Worm (Caenorhabditis elegans) whole organism, late embryonic: ENCODE data around the gene F17E9.5.

Experiments used
- C38D4.7 ChIP-seq: fragments of 200-800 bp; sonication (Bioruptor generic); optimal IDR thresholded peaks from 2 replicates; lab custom pipeline; 2018; ENCODE audit warnings: mild to moderate bottlenecking, missing genetic modification characterization, moderate library complexity, missing compliant biosample characterization
- F13H6.1 ChIP-seq: sonication (generic microtip); optimal IDR thresholded peaks from 2 replicates; lab custom pipeline; 2016; ENCODE audit warnings: missing genetic modification characterization, missing compliant biosample characterization
- K02D7.2 ChIP-seq: sonication (generic microtip); optimal IDR thresholded peaks from 2 replicates; lab custom pipeline; 2017; ENCODE audit warnings: mild to moderate bottlenecking, missing genetic modification characterization, missing compliant biosample characterization
- Y22D7AL.16 ChIP-seq: sonication (generic microtip); optimal IDR thresholded peaks from 2 replicates; lab custom pipeline; 2016; ENCODE audit warnings: missing genetic modification characterization, missing compliant biosample characterization
- ahr-1 ChIP-seq: sonication (generic microtip); optimal IDR thresholded peaks from 2 replicates; lab custom pipeline; 2016; ENCODE audit warnings: missing genetic modification characterization, missing compliant biosample characterization
- ama-1 ChIP-seq: fragments of 150-350 bp; optimal IDR thresholded peaks from 2 replicates; lab custom pipeline; 2014
- ceh-14 ChIP-seq: sonication (generic microtip); optimal IDR thresholded peaks from 2 replicates; lab custom pipeline; 2016; ENCODE audit warnings: missing genotype, missing genetic modification characterization, missing compliant biosample characterization
- ceh-18 ChIP-seq: sonication (generic microtip); optimal IDR thresholded peaks from 2 replicates; lab custom pipeline; 2016; ENCODE audit warnings: missing genetic modification characterization, missing compliant biosample characterization
- ceh-19 ChIP-seq: fragments of 200-800 bp; sonication (Bioruptor generic); optimal IDR thresholded peaks from 2 replicates; lab custom pipeline; 2018; ENCODE audit warnings: mild to moderate bottlenecking, missing genetic modification characterization, missing compliant biosample characterization
- ceh-2 ChIP-seq: sonication (generic microtip); optimal IDR thresholded peaks from 2 replicates; lab custom pipeline; 2016; ENCODE audit warnings: missing genotype, missing genetic modification characterization, missing compliant biosample characterization
- ceh-22 ChIP-seq: sonication (generic microtip); optimal IDR thresholded peaks from 2 replicates; lab custom pipeline; 2017; ENCODE audit warnings: missing biosample characterization, missing genetic modification characterization
- ceh-24 ChIP-seq: sonication (generic microtip); optimal IDR thresholded peaks from 2 replicates; lab custom pipeline; 2016; ENCODE audit warnings: mild to moderate bottlenecking, missing genetic modification characterization, missing compliant biosample characterization
- ceh-30 ChIP-seq: fragments of 150-350 bp; optimal IDR thresholded peaks from 2 replicates; lab custom pipeline; 2014; ENCODE audit warnings: missing biosample characterization, missing genetic modification characterization
- ceh-45 ChIP-seq: fragments of 200-800 bp; sonication (Bioruptor generic); IDR thresholded peaks from 2 replicates; pipeline ENCODE4 v1.3.6; 2022; ENCODE audit warnings: missing genetic modification reagents, missing genetic modification characterization, missing compliant biosample characterization
- ceh-6 ChIP-seq: fragments of 200-800 bp; sonication (Bioruptor generic); optimal IDR thresholded peaks from 2 replicates; lab custom pipeline; 2018; ENCODE audit warnings: mild to moderate bottlenecking, missing genetic modification characterization, missing compliant biosample characterization
- che-1 ChIP-seq: sonication (generic microtip); optimal IDR thresholded peaks from 2 replicates; lab custom pipeline; 2016; ENCODE audit warnings: mild to moderate bottlenecking, missing genetic modification characterization, missing compliant biosample characterization
- dve-1 ChIP-seq: sonication (generic microtip); optimal IDR thresholded peaks from 2 replicates; lab custom pipeline; 2017; ENCODE audit warnings: antibody characterized with exemption, mild to moderate bottlenecking, missing genetic modification characterization, missing compliant biosample characterization
- elt-2 ChIP-seq: sonication (generic microtip); optimal IDR thresholded peaks from 2 replicates; lab custom pipeline; 2016; ENCODE audit warnings: missing genetic modification reagents, missing genetic modification characterization, missing compliant biosample characterization
- elt-4 ChIP-seq: sonication (generic microtip); optimal IDR thresholded peaks from 2 replicates; lab custom pipeline; 2016; ENCODE audit warnings: missing genetic modification characterization, missing compliant biosample characterization
- fax-1 ChIP-seq: sonication (generic microtip); optimal IDR thresholded peaks from 2 replicates; lab custom pipeline; 2016; ENCODE audit warnings: missing genotype, missing genetic modification characterization, missing compliant biosample characterization
- fkh-6 ChIP-seq: sonication (generic microtip); optimal IDR thresholded peaks from 2 replicates; lab custom pipeline; 2016; ENCODE audit warnings: missing genetic modification characterization, missing compliant biosample characterization
- hlh-13 ChIP-seq: fragments of 200-800 bp; sonication (Bioruptor generic); optimal IDR thresholded peaks from 2 replicates; lab custom pipeline; 2018; ENCODE audit warnings: mild to moderate bottlenecking, missing genetic modification characterization, missing compliant biosample characterization
- hlh-6 ChIP-seq: sonication (generic microtip); optimal IDR thresholded peaks from 2 replicates; lab custom pipeline; 2016; ENCODE audit warnings: missing genotype, missing genetic modification characterization, missing compliant biosample characterization
- hlh-8 ChIP-seq: sonication (generic microtip); optimal IDR thresholded peaks from 2 replicates; lab custom pipeline; 2016; ENCODE audit warnings: missing genotype, missing genetic modification characterization, missing compliant biosample characterization
- lim-6 ChIP-seq: sonication (generic microtip); optimal IDR thresholded peaks from 2 replicates; lab custom pipeline; 2016; ENCODE audit warnings: missing genetic modification characterization, missing compliant biosample characterization
- madf-2 ChIP-seq: sonication (generic microtip); optimal IDR thresholded peaks from 2 replicates; lab custom pipeline; 2017; ENCODE audit warnings: missing genetic modification characterization, missing compliant biosample characterization
- mec-3 ChIP-seq: sonication (generic microtip); optimal IDR thresholded peaks from 2 replicates; lab custom pipeline; 2016; ENCODE audit warnings: borderline replicate concordance, missing genetic modification characterization, missing compliant biosample characterization
- nhr-232 ChIP-seq: sonication (generic microtip); optimal IDR thresholded peaks from 2 replicates; lab custom pipeline; 2016; ENCODE audit warnings: missing genetic modification characterization, missing compliant biosample characterization
- pat-9 ChIP-seq: fragments of 200-800 bp; sonication (Bioruptor generic); optimal IDR thresholded peaks from 2 replicates; lab custom pipeline; 2018; ENCODE audit warnings: mild to moderate bottlenecking, missing genetic modification characterization, moderate library complexity, missing compliant biosample characterization
- pax-1 ChIP-seq: fragments of 150-350 bp; optimal IDR thresholded peaks from 2 replicates; lab custom pipeline; 2014; ENCODE audit warnings: missing biosample characterization, missing genetic modification characterization
- pha-4 ChIP-seq: fragments of 150-350 bp; optimal IDR thresholded peaks from 2 replicates; lab custom pipeline; 2018; ENCODE audit warnings: missing biosample characterization, missing genetic modification reagents, missing genetic modification characterization
- pros-1 ChIP-seq: fragments of 150-350 bp; optimal IDR thresholded peaks from 2 replicates; lab custom pipeline; 2014; ENCODE audit warnings: missing biosample characterization, missing genetic modification reagents, missing genetic modification characterization
- ref-2 ChIP-seq: sonication (generic microtip); optimal IDR thresholded peaks from 2 replicates; lab custom pipeline; 2016; ENCODE audit warnings: missing genetic modification characterization, missing compliant biosample characterization
- sdc-2 ChIP-seq: sonication (generic microtip); optimal IDR thresholded peaks from 2 replicates; lab custom pipeline; 2016; ENCODE audit warnings: missing genotype, missing genetic modification characterization, missing compliant biosample characterization
- sox-2 ChIP-seq: fragments of 200-800 bp; sonication (Bioruptor generic); IDR thresholded peaks from 2 replicates; pipeline ENCODE4 v1.3.6; 2022; ENCODE audit warnings: missing genetic modification reagents, missing genetic modification characterization, missing compliant biosample characterization
- sox-4 ChIP-seq: sonication (generic microtip); optimal IDR thresholded peaks from 2 replicates; lab custom pipeline; 2017; ENCODE audit warnings: mild to moderate bottlenecking, missing genetic modification characterization, inconsistent platforms, missing compliant biosample characterization
- tbx-2 ChIP-seq: sonication (generic microtip); optimal IDR thresholded peaks from 2 replicates; lab custom pipeline; 2016; ENCODE audit warnings: missing genetic modification characterization, missing compliant biosample characterization
- ttx-3 ChIP-seq: sonication (generic microtip); optimal IDR thresholded peaks from 2 replicates; lab custom pipeline; 2016; ENCODE audit warnings: missing genetic modification reagents, missing genetic modification characterization, missing compliant biosample characterization
- unc-3 ChIP-seq, 2 experiments: fragments of 200-800 bp in 1 of 2; sonication (Bioruptor generic) in 1 of 2; sonication (generic microtip) in 1 of 2; conservative IDR thresholded peaks in 1 of 2; optimal IDR thresholded peaks in 1 of 2; 2 replicates each; pipeline versions ENCODE4 v1.3.6 to Lab custom; 2016 to 2022; ENCODE audit warnings: missing compliant biosample characterization in 2 of 2, missing genetic modification characterization in 2 of 2, missing genetic modification reagents in 1 of 2
- unc-42 ChIP-seq: sonication (generic microtip); optimal IDR thresholded peaks from 2 replicates; lab custom pipeline; 2016; ENCODE audit warnings: missing genotype, missing genetic modification characterization, missing compliant biosample characterization
- unc-55 ChIP-seq: sonication (generic microtip); optimal IDR thresholded peaks from 2 replicates; lab custom pipeline; 2017; ENCODE audit warnings: missing biosample characterization, missing genetic modification reagents, missing genetic modification characterization
- zip-5 ChIP-seq: sonication (generic microtip); optimal IDR thresholded peaks from 2 replicates; lab custom pipeline; 2016; ENCODE audit warnings: missing genetic modification characterization, missing compliant biosample characterization
- ztf-16 ChIP-seq: sonication (generic microtip); optimal IDR thresholded peaks from 2 replicates; lab custom pipeline; 2017; ENCODE audit warnings: missing genetic modification characterization, missing compliant biosample characterization

Gene F17E9.5

DNA sequence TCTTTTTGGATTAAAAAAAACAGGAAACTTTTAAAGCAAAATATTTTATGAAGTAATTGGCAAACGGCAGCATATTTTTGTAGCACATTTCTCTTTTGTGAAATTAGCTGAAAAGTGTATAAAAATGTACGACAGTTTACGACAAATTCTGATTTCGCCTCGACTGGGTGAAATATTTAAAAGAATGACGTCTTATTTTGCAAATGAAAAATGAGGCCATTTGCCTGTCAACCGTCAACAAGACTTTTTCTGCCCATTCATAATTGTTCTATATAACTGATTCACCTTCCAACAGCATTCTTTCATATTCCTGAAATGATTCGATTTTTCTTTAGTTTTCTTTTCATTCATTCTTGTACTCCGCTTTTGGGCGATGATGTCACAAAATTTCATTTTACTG lies 10.0 kb downstream of the F17E9.5 start, which contains the start of the genes F17E9.2 and col-116:
Gene F17E9.2 (plus strand): TSS at position 301 of the 400 bp plus-strand sequence.
Gene col-116 (plus strand): TSS at position 315 of the 400 bp plus-strand sequence.
- TF ChIP-seq mec-3 (tag; lab: Kevin White, UChicago) (no peak), unc-55 (no peak), sdc-2 (tag; lab: Kevin White, UChicago) (no peak), pha-4 (tag; lab: Kevin White, UChicago) (no peak), madf-2 (tag; lab: Kevin White, UChicago) (no peak), fax-1 (no peak), unc-3 (GFP tag; conservative IDR thresholded peaks at IDR 0.05; lab: Robert Waterston, UW) (no peak), unc-3 (tag; optimal IDR thresholded peaks at IDR 0.05; lab: Kevin White, UChicago) (no peak), ceh-22 (tag; lab: Kevin White, UChicago) (no peak), dve-1 (tag; lab: Kevin White, UChicago) (no peak), ceh-19 (GFP tag; lab: Kevin White, UChicago) (no peak), ahr-1 (tag; lab: Kevin White, UChicago) (no peak), ceh-18 (tag; lab: Kevin White, UChicago) (no peak), fkh-6 (tag; lab: Kevin White, UChicago) (no peak), ceh-14 (no peak), sox-4 (tag; lab: Kevin White, UChicago) (no peak), F13H6.1 (tag; lab: Kevin White, UChicago) (no peak), elt-2 (no peak), ceh-45 (GFP tag; lab: Robert Waterston, UW) (no peak), ceh-6 (no peak)

DNA sequence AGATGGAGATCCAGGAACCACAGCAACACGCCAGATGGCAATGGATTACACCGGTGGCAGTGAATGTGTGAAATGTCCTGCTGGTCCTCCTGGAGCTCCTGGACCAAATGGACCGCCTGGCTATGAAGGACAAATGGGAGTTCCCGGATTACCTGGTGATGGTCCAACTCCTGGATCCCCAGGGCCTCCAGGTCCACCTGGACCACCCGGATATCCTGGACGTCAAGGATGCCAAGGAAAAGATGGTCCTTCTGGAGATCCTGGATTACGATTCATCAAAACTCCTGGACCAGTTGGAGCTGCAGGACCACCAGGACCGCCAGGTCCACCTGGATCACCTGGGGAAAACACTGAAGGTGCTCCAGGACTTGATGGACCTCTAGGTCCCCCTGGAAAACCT lies 11.7 kb downstream of the F17E9.5 start:
- TF ChIP-seq elt-4 (tag; lab: Kevin White, UChicago) (peak; percentile 64), lim-6 (tag; lab: Kevin White, UChicago) (no peak)

DNA sequence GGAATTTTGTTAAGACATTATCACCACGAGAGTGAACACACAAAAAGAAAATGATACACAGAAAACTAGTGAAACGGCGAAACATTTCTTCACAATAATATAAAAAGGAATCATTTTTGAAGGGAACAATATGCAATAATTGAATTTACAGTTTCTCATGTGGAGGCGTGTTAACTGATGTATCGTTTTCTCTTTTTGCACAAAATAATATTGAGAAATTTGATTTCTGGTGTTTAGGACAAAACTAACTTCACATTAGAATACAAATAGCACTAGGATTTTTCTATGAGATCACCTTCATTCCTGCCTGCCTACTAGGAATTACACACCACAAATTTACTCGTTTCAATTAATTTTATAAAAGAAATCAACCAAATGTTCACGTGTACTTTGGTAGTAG lies 12.9 kb downstream of the F17E9.5 start, which contains the start of gene D2096.13:
Gene D2096.13 (minus strand): TSS at position 101 of the 400 bp plus-strand sequence.
- no peak for TF ChIP-seq ceh-6
- TF ChIP-seq ceh-14, result no peak
- TF ChIP-seq hlh-13 (GFP tag; lab: Kevin White, UChicago), result no peak

DNA sequence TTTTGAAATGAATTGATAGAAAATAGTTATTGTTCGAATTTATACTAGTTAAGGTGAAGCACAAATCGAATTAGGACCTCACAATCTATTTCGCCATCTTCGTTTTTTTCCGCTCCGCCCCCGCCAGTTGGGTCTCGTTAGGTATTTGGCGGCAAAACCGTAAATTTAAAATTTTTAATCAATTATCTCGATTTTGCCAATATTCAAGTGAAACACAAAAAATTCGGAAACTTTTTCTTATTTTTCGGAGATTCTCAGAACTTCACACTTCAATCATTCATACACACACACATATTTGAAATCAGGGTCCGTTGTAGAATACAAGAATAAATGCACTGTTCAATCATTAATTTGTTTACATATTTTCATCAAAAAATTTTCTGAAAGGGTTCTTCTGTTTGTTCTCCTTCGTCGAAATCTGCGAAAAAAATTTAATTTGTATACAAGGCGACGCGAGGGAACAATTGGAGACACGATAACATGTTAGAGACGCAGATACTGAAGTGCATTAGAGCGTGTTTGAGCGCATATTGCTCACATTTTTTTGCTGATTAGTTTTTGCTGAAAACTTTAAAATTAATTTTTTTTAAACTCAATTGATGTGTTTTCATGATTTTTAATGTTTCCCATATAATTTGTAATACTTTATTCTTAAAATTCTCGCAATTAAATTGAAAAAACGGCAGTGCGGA lies 14.2 kb downstream of the F17E9.5 start, which contains the start of gene D2096.5:
Gene D2096.5 (minus strand): TSS at position 51 of the 692 bp plus-strand sequence.
- TF ChIP-seq dve-1 (tag; lab: Kevin White, UChicago) (no peak), F13H6.1 (tag; lab: Kevin White, UChicago) (no peak), ttx-3 (no peak), C38D4.7 (GFP tag; lab: Kevin White, UChicago) (no peak), ceh-30 (no peak), lim-6 (tag; lab: Kevin White, UChicago) (no peak), unc-3 (GFP tag; conservative IDR thresholded peaks at IDR 0.05; lab: Robert Waterston, UW) (no peak), unc-3 (tag; optimal IDR thresholded peaks at IDR 0.05; lab: Kevin White, UChicago) (no peak), unc-42 (tag; lab: Kevin White, UChicago) (peak; percentile 88), ref-2 (tag; lab: Kevin White, UChicago) (no peak), pat-9 (tag; lab: Kevin White, UChicago) (no peak), sox-4 (tag; lab: Kevin White, UChicago) (no peak), ceh-24 (tag; lab: Kevin White, UChicago) (no peak), sox-2 (GFP tag; lab: Robert Waterston, UW) (peak; percentile 27; the same call in 1 of the 2 replicates), pros-1 (tag; lab: Kevin White, UChicago) (no peak), ceh-14 (peak; percentile 61), fax-1 (no peak), zip-5 (no peak)

DNA sequence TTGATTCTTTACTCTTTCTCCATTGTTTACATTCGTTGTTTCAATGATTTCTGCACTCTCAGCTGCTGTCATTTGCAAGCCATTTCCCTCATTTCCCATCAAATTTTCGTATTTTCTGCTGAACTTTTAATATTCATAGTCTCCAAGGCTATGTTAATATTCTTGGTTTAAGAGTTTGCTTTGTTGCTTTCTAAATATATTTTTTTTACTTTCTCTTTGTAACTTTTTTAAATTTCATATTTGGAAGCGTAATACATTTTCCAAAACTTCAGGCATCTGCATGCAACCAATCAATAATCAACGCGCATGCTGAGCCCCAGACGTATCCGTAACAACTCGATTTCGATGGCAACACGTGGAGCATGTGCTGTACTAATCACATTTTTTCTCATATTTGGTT lies 15.2 kb downstream of the F17E9.5 start, which contains the start of gene sqv-1:
Gene sqv-1 (plus strand): TSS at position 301 of the 400 bp plus-strand sequence.
- no peak for TF ChIP-seq tbx-2
- no peak for TF ChIP-seq sdc-2 (tag; lab: Kevin White, UChicago)
- no peak for TF ChIP-seq sox-2 (GFP tag; lab: Robert Waterston, UW)
- TF ChIP-seq hlh-8 (tag; lab: Kevin White, UChicago), result no peak
- TF ChIP-seq ceh-18 (tag; lab: Kevin White, UChicago), result no peak
- no peak for TF ChIP-seq ztf-16
- no peak for TF ChIP-seq che-1 (tag; lab: Kevin White, UChicago)
- no peak for TF ChIP-seq pha-4 (tag; lab: Kevin White, UChicago)
- TF ChIP-seq pax-1 (tag; lab: Kevin White, UChicago), result no peak
- TF ChIP-seq Y22D7AL.16, result no peak
- TF ChIP-seq ceh-2 (tag; lab: Kevin White, UChicago), result no peak
- no peak for TF ChIP-seq ama-1
- no peak for TF ChIP-seq K02D7.2 (tag; lab: Kevin White, UChicago)
- no peak for TF ChIP-seq fax-1
- no peak for TF ChIP-seq nhr-232 (tag; lab: Kevin White, UChicago)
- TF ChIP-seq lim-6 (tag; lab: Kevin White, UChicago), result no peak
- TF ChIP-seq hlh-6, result no peak
- TF ChIP-seq F13H6.1 (tag; lab: Kevin White, UChicago), result no peak
